Worm (Caenorhabditis elegans) whole organism, L2 larva: ENCODE results near the gene anmt-1.

ENCODE experiments used
- blmp-1 ChIP-seq: sonication (generic microtip); optimal IDR thresholded peaks from 2 replicates; lab custom pipeline; 2017; ENCODE audit warnings: missing genetic modification characterization, mild to moderate bottlenecking, missing compliant biosample characterization, antibody characterized with exemption, moderate library complexity; ENCODE audit not compliant: insufficient read depth
- egl-27 ChIP-seq: sonication (generic microtip); optimal IDR thresholded peaks from 3 replicates; lab custom pipeline; 2017; ENCODE audit warnings: missing biosample characterization, missing genetic modification reagents, missing genetic modification characterization
- lsy-2 ChIP-seq, 2 experiments: fragments of 150-350 bp in 1 of 2; sonication (generic microtip) in 1 of 2; optimal IDR thresholded peaks; 2 replicates each; lab custom pipeline; 2014 to 2017; ENCODE audit warnings: missing biosample characterization in 2 of 2, missing genetic modification characterization in 2 of 2
- mdl-1 ChIP-seq, 2 experiments: fragments of 150-350 bp in 1 of 2; sonication (generic microtip) in 1 of 2; optimal IDR thresholded peaks; 2 replicates each; lab custom pipeline; 2017; ENCODE audit warnings: missing biosample characterization in 2 of 2, missing genetic modification characterization in 2 of 2
- nhr-23 ChIP-seq: fragments of 150-350 bp; optimal IDR thresholded peaks from 2 replicates; lab custom pipeline; 2014; ENCODE audit warnings: missing biosample characterization, missing genetic modification reagents, missing genetic modification characterization
- nhr-77 ChIP-seq: fragments of 150-350 bp; optimal IDR thresholded peaks from 2 replicates; lab custom pipeline; 2014; ENCODE audit warnings: missing biosample characterization, missing genetic modification characterization
- snpc-4 ChIP-seq: fragments of 150-350 bp; optimal IDR thresholded peaks from 2 replicates; lab custom pipeline; 2014; ENCODE audit warnings: missing biosample characterization, missing genetic modification characterization
- ztf-11 ChIP-seq: sonication (generic microtip); optimal IDR thresholded peaks from 2 replicates; lab custom pipeline; 2017; ENCODE audit warnings: missing biosample characterization, missing genetic modification characterization

- TF ChIP-seq nhr-77 = no peak
- no peak for TF ChIP-seq lsy-2 (tag; optimal IDR thresholded peaks at IDR 0.05; lab: Kevin White, UChicago)
- no peak for TF ChIP-seq nhr-23 (tag; lab: Kevin White, UChicago)
- TF ChIP-seq snpc-4 (tag; lab: Kevin White, UChicago) = no peak
- no peak for TF ChIP-seq mdl-1 (tag; optimal IDR thresholded peaks at IDR 0.05; lab: Kevin White, UChicago)
- no peak for TF ChIP-seq blmp-1
- no peak for TF ChIP-seq egl-27 (tag; lab: Kevin White, UChicago)
- no peak for TF ChIP-seq ztf-11 (tag; lab: Kevin White, UChicago)
These were observed 45.3 kb upstream of the anmt-1 start, which contains the start of gene fip-1 for ce11 chrIII:8639188-8639795.
